Fruit fly (Drosophila melanogaster): Measurements from ENCODE around the gene mei-41.
A peak's percentile ranks its signal among the peaks of the same experiment; 100 is the strongest.

Gene mei-41

DNA sequence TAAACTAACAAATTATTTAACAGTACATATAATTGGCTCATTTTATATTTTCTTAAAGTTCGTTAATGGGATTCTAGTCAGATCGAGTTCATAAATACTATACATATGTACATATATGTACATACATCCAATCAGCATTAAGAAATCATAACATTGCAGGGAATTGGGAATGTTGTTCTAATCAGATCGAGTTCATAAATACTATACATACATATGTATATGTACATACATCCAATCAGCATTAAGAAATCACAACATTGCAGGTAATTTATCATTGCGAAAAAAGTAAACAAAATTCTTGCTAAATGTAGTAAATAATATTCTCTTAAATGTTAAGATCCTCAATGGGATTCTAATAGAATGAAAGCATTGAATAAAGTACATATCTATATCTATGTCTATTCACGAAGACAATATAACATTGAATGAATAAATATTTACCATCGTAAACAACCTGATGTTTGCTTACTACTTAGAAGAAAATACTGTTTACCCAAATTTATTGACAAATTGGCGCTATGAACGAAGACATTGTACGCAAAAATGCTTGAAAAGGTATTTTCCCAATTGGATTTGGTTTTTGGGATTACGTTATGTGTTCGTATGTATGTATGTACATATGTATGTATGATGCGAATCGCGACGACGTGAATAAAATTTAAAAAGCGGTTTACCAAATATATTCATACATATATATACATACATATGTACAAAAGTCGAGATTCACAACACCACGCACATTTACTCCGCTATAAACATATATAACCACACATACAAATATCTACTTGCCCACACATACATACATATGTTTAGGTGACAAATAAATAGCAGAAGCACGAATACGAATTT is 7.6 kb upstream of the mei-41 start (continued):
- TF ChIP-seq twi (tag; optimal IDR thresholded peaks at IDR 0.05): peak; percentile 54
- TF ChIP-seq Fer1 (GFP tag; optimal IDR thresholded peaks at IDR 0.05): peak; percentile 92
- peak; percentile 45; the same call in 1 of the 2 replicates for TF ChIP-seq CG11247 (GFP tag; IDR thresholded peaks at IDR 0.05)
- TF ChIP-seq CG7786 (GFP tag; optimal IDR thresholded peaks at IDR 0.05): peak; percentile 13
- TF ChIP-seq disco-r (GFP tag; optimal IDR thresholded peaks at IDR 0.05): peak; percentile 33
- TF ChIP-seq CG7928 (GFP tag; optimal IDR thresholded peaks at IDR 0.05): peak; percentile 64
- no peak for TF ChIP-seq Bgb (GFP tag; IDR thresholded peaks at IDR 0.05; ENCODE audit: partially characterized antibody)
- peak; percentile 50 for TF ChIP-seq kah (GFP tag; optimal IDR thresholded peaks at IDR 0.05)
- no peak for TF ChIP-seq unc-4 (GFP tag; IDR thresholded peaks at IDR 0.05; ENCODE audit: partially characterized antibody)
- no peak for TF ChIP-seq Lim3 (GFP tag; IDR thresholded peaks at IDR 0.05)
- peak; percentile 32; the same call in 1 of the 2 replicates for TF ChIP-seq Nf-YA (GFP tag; IDR thresholded peaks at IDR 0.05)
- no peak for TF ChIP-seq hkb (optimal IDR thresholded peaks at IDR 0.05)
- TF ChIP-seq hkb (GFP tag; IDR thresholded peaks at IDR 0.05): peak; percentile 76
- no peak for TF ChIP-seq Antp (GFP tag; optimal IDR thresholded peaks at IDR 0.05)
- peak; percentile 73 for TF ChIP-seq kni (GFP tag; optimal IDR thresholded peaks at IDR 0.05)
- peak; percentile 89 for TF ChIP-seq CG6765 (GFP tag; optimal IDR thresholded peaks at IDR 0.05)
- TF ChIP-seq CG15601 (tag; optimal IDR thresholded peaks at IDR 0.05): peak; percentile 89
- no peak for TF ChIP-seq CG14441 (GFP tag; IDR thresholded peaks at IDR 0.05)
- TF ChIP-seq CG31365 (tag; optimal IDR thresholded peaks at IDR 0.05): peak; percentile 84
- no peak for TF ChIP-seq Hr39 (optimal IDR thresholded peaks at IDR 0.05)
- peak; percentile 86 for TF ChIP-seq HHEX (GFP tag; optimal IDR thresholded peaks at IDR 0.05)
- peak; percentile 52 for TF ChIP-seq D19B (GFP tag; optimal IDR thresholded peaks at IDR 0.05)
- peak; percentile 51 for TF ChIP-seq lilli (GFP tag; optimal IDR thresholded peaks at IDR 0.05)
- no peak for TF ChIP-seq pita (GFP tag; optimal IDR thresholded peaks at IDR 0.05)
- TF ChIP-seq CG17568 (GFP tag; optimal IDR thresholded peaks at IDR 0.05): no peak
- no peak for TF ChIP-seq lov (optimal IDR thresholded peaks at IDR 0.05)
- TF ChIP-seq lov (GFP tag; IDR thresholded peaks at IDR 0.05): no peak
- peak; percentile 80 for TF ChIP-seq scrt (GFP tag; optimal IDR thresholded peaks at IDR 0.05)
- TF ChIP-seq CG6689 (GFP tag; IDR thresholded peaks at IDR 0.05): no peak
- no peak for TF ChIP-seq Gsc (GFP tag; IDR thresholded peaks at IDR 0.05)
- peak; percentile 74 for TF ChIP-seq ac (GFP tag; optimal IDR thresholded peaks at IDR 0.05)
- TF ChIP-seq CrebB (tag; optimal IDR thresholded peaks at IDR 0.05): peak; percentile 94
- TF ChIP-seq C15 (GFP tag; IDR thresholded peaks at IDR 0.05): peak; percentile 64; the same call in 1 of the 3 replicates
- 0 out of 3 replicates have a peak, but pooled peaks have one; percentile 57 for TF ChIP-seq CG11456 (GFP tag; IDR thresholded peaks at IDR 0.05)
- peak; percentile 59 for TF ChIP-seq CG10654 (GFP tag; optimal IDR thresholded peaks at IDR 0.05)
- peak; percentile 70 for TF ChIP-seq rib (GFP tag; IDR thresholded peaks at IDR 0.05)
- peak; percentile 83 for TF ChIP-seq unpg (GFP tag; optimal IDR thresholded peaks at IDR 0.05)
- peak; percentile 79 for TF ChIP-seq CG12659 (GFP tag; optimal IDR thresholded peaks at IDR 0.05)
- TF ChIP-seq CG1603 (tag; optimal IDR thresholded peaks at IDR 0.05): no peak
- TF ChIP-seq CG9215 (GFP tag; IDR thresholded peaks at IDR 0.05): no peak
- TF ChIP-seq lola (GFP tag; optimal IDR thresholded peaks at IDR 0.05): peak in 1 of 3 experiments; percentile 71
- peak; percentile 24 for TF ChIP-seq CG3995 (GFP tag; optimal IDR thresholded peaks at IDR 0.05)
- TF ChIP-seq CG10979 (tag; optimal IDR thresholded peaks at IDR 0.05): peak; percentile 47
- TF ChIP-seq CG14050 (GFP tag; IDR thresholded peaks at IDR 0.05): peak; percentile 16; the same call in 1 of the 3 replicates
- no peak for TF ChIP-seq Rx (GFP tag; IDR thresholded peaks at IDR 0.05)
- TF ChIP-seq jumu (GFP tag; optimal IDR thresholded peaks at IDR 0.05): no peak
- TF ChIP-seq sob (GFP tag; IDR thresholded peaks at IDR 0.05): peak; percentile 81; the same call in 1 of the 2 replicates
- TF ChIP-seq lab (GFP tag; optimal IDR thresholded peaks at IDR 0.05): no peak
- TF ChIP-seq gcm (GFP tag; optimal IDR thresholded peaks at IDR 0.05): peak; percentile 82

Measured in whole organism, embryonic.